Worm (Caenorhabditis elegans) whole organism, midembryonic: ENCODE results near the gene nhr-181.

Experiments used
- cog-1 ChIP-seq: sonication (generic microtip); optimal IDR thresholded peaks from 2 replicates; lab custom pipeline; 2016; ENCODE audit warnings: missing genetic modification characterization, missing compliant biosample characterization
- flt-1 ChIP-seq: fragments of 200-800 bp; sonication (Bioruptor generic); IDR thresholded peaks from 2 replicates; pipeline ENCODE4 v1.3.6; 2022; ENCODE audit warnings: missing genetic modification characterization, missing compliant biosample characterization
- klf-2 ChIP-seq: fragments of 200-800 bp; sonication (Bioruptor generic); conservative IDR thresholded peaks from 2 replicates; pipeline ENCODE4 v1.3.6; 2022; ENCODE audit warnings: missing genetic modification reagents, missing genetic modification characterization, missing compliant biosample characterization
- med-1 ChIP-seq: sonication (generic microtip); optimal IDR thresholded peaks from 2 replicates; lab custom pipeline; 2017; ENCODE audit warnings: missing genetic modification characterization, mild to moderate bottlenecking, missing compliant biosample characterization, antibody characterized with exemption, missing genetic modification reagents; ENCODE audit not compliant: insufficient read depth
- ref-1 ChIP-seq: fragments of 200-800 bp; sonication (Bioruptor generic); conservative IDR thresholded peaks from 2 replicates; pipeline ENCODE4 v1.3.6; 2022; ENCODE audit warnings: missing genetic modification reagents, missing genetic modification characterization, missing compliant biosample characterization
- ztf-23 ChIP-seq: fragments of 200-800 bp; sonication (Bioruptor generic); IDR thresholded peaks from 2 replicates; pipeline ENCODE4 v1.3.6; 2022; ENCODE audit warnings: missing genetic modification reagents, missing genetic modification characterization, missing compliant biosample characterization
- ztf-29 ChIP-seq: fragments of 200-800 bp; sonication (Bioruptor generic); IDR thresholded peaks from 2 replicates; pipeline ENCODE4 v1.3.6; 2022; ENCODE audit warnings: missing genetic modification reagents, missing genetic modification characterization, missing compliant biosample characterization

- TF ChIP-seq flt-1 (GFP tag; lab: Robert Waterston, UW) (no peak), ztf-29 (GFP tag; lab: Robert Waterston, UW) (no peak), klf-2 (no peak), ref-1 (GFP tag; lab: Robert Waterston, UW) (no peak), cog-1 (no peak), med-1 (GFP tag; lab: Kevin White, UChicago) (no peak), ztf-23 (GFP tag; lab: Robert Waterston, UW) (no peak)
These were observed 34.8 kb downstream of the nhr-181 start, which contains the start of gene phat-4 for ce11 chrV:4129604-4130003.
